Worm (Caenorhabditis elegans) whole organism, mixed stage, embryonic: ENCODE results near the gene F08B12.4.

Experiments
- M03D4.4 ChIP-seq: sonication (generic microtip); optimal IDR thresholded peaks from 2 replicates; lab custom pipeline; 2017; ENCODE audit warnings: mild to moderate bottlenecking, missing genetic modification characterization, missing compliant biosample characterization
- blmp-1 ChIP-seq: fragments of 150-350 bp; optimal IDR thresholded peaks from 2 replicates; lab custom pipeline; 2014; ENCODE audit warnings: missing biosample characterization, missing genetic modification characterization
- ceh-39 ChIP-seq: fragments of 150-350 bp; optimal IDR thresholded peaks from 2 replicates; lab custom pipeline; 2014; ENCODE audit warnings: missing biosample characterization, missing genetic modification characterization
- ceh-43 ChIP-seq: fragments of 200-800 bp; sonication (Bioruptor generic); optimal IDR thresholded peaks from 2 replicates; lab custom pipeline; 2018; ENCODE audit warnings: mild to moderate bottlenecking, missing genetic modification characterization, moderate library complexity, missing compliant biosample characterization
- ces-1 ChIP-seq: fragments of 150-350 bp; optimal IDR thresholded peaks from 2 replicates; lab custom pipeline; 2014; ENCODE audit warnings: missing biosample characterization, missing genetic modification reagents, missing genetic modification characterization
- cnd-1 ChIP-seq: fragments of 200-800 bp; sonication (Bioruptor generic); optimal IDR thresholded peaks from 2 replicates; lab custom pipeline; 2018; ENCODE audit warnings: mild to moderate bottlenecking, missing genetic modification characterization, missing compliant biosample characterization
- drap-1 ChIP-seq: fragments of 200-800 bp; sonication (Bioruptor generic); optimal IDR thresholded peaks from 3 replicates; lab custom pipeline; 2018; ENCODE audit warnings: mild to moderate bottlenecking, missing genetic modification characterization, missing compliant biosample characterization
- elt-1 ChIP-seq: sonication (generic microtip); optimal IDR thresholded peaks from 2 replicates; lab custom pipeline; 2017; ENCODE audit warnings: missing genetic modification characterization, mild to moderate bottlenecking, missing compliant biosample characterization, antibody characterized with exemption, moderate library complexity, borderline replicate concordance; ENCODE audit not compliant: insufficient read depth
- elt-3 ChIP-seq: fragments of 150-350 bp; optimal IDR thresholded peaks from 2 replicates; lab custom pipeline; 2014; ENCODE audit warnings: missing biosample characterization, missing genetic modification characterization
- hlh-1 ChIP-seq: fragments of 150-350 bp; optimal IDR thresholded peaks from 2 replicates; lab custom pipeline; 2014; ENCODE audit warnings: missing biosample characterization, missing genetic modification reagents, missing genetic modification characterization
- lin-32 ChIP-seq: fragments of 200-800 bp; sonication (Bioruptor generic); optimal IDR thresholded peaks from 2 replicates; lab custom pipeline; 2018; ENCODE audit warnings: mild to moderate bottlenecking, missing genetic modification characterization, missing compliant biosample characterization
- lsy-2 ChIP-seq: fragments of 150-350 bp; optimal IDR thresholded peaks from 2 replicates; lab custom pipeline; 2014; ENCODE audit warnings: missing biosample characterization, missing genetic modification characterization
- mab-5 ChIP-seq: fragments of 150-350 bp; optimal IDR thresholded peaks from 2 replicates; lab custom pipeline; 2014; ENCODE audit warnings: missing biosample characterization, missing genetic modification characterization
- mep-1 ChIP-seq: fragments of 150-350 bp; optimal IDR thresholded peaks from 2 replicates; lab custom pipeline; 2017; ENCODE audit warnings: missing biosample characterization, missing genetic modification reagents, missing genetic modification characterization, inconsistent platforms
- nhr-2 ChIP-seq: fragments of 150-350 bp; optimal IDR thresholded peaks from 2 replicates; lab custom pipeline; 2014; ENCODE audit warnings: missing biosample characterization, missing genetic modification characterization
- nhr-237 ChIP-seq: fragments of 150-350 bp; optimal IDR thresholded peaks from 2 replicates; lab custom pipeline; 2014; ENCODE audit warnings: missing biosample characterization, missing genetic modification characterization
- nhr-28 ChIP-seq: fragments of 150-350 bp; optimal IDR thresholded peaks from 2 replicates; lab custom pipeline; 2014; ENCODE audit warnings: missing biosample characterization, missing genetic modification characterization
- pha-4 ChIP-seq: fragments of 150-350 bp; optimal IDR thresholded peaks from 2 replicates; lab custom pipeline; 2018; ENCODE audit warnings: missing biosample characterization, missing genetic modification reagents, missing genetic modification characterization
- sem-2 ChIP-seq: fragments of 200-800 bp; sonication (Bioruptor generic); optimal IDR thresholded peaks from 2 replicates; lab custom pipeline; 2018; ENCODE audit warnings: mild to moderate bottlenecking, missing genetic modification characterization, missing compliant biosample characterization
- snpc-4 ChIP-seq: fragments of 150-350 bp; optimal IDR thresholded peaks from 2 replicates; lab custom pipeline; 2014; ENCODE audit warnings: missing biosample characterization, missing genetic modification characterization
- sptf-1 ChIP-seq: sonication (generic microtip); optimal IDR thresholded peaks from 2 replicates; lab custom pipeline; 2017; ENCODE audit warnings: mild to moderate bottlenecking, missing genetic modification characterization, moderate library complexity, missing compliant biosample characterization
- tbx-8 ChIP-seq: fragments of 200-800 bp; sonication (Bioruptor generic); optimal IDR thresholded peaks from 2 replicates; lab custom pipeline; 2018; ENCODE audit warnings: mild to moderate bottlenecking, missing genetic modification characterization, moderate library complexity, missing compliant biosample characterization
- unc-120 ChIP-seq: sonication (generic microtip); optimal IDR thresholded peaks from 2 replicates; lab custom pipeline; 2017; ENCODE audit warnings: missing genetic modification characterization, missing compliant biosample characterization; ENCODE audit not compliant: poor library complexity, severe bottlenecking
- unc-62 ChIP-seq: fragments of 150-350 bp; optimal IDR thresholded peaks from 2 replicates; lab custom pipeline; 2014; ENCODE audit warnings: missing biosample characterization, missing genetic modification reagents, missing genetic modification characterization
- zip-8 ChIP-seq: fragments of 150-350 bp; optimal IDR thresholded peaks from 2 replicates; lab custom pipeline; 2014; ENCODE audit warnings: missing biosample characterization, missing genetic modification characterization
- ztf-11 ChIP-seq: fragments of 150-350 bp; optimal IDR thresholded peaks from 2 replicates; lab custom pipeline; 2014; ENCODE audit warnings: missing biosample characterization, missing genetic modification characterization

The F08B12.4 gene

DNA sequence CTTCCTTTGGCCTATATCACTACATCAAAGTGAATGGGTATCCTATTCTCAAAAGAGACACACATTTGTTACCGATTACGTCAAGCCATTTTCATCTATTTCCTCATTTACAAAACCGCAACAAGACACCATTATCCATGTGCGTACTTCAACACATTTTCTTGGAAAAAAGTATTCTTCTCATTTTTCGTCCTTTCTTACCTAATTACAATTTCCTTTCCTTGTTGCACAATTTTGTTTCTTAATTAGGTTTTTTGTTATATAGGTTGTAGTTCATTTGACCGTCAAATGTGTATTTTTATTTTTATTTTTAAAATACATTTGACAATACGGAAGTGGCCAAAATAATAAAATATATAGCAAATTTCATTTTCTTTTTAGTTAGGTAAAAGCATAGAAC, 24.2 kb downstream of the F08B12.4 start:
- TF ChIP-seq ces-1 (GFP tag; lab: Kevin White, UChicago) (peak; percentile 38), lin-32 (no peak)

DNA sequence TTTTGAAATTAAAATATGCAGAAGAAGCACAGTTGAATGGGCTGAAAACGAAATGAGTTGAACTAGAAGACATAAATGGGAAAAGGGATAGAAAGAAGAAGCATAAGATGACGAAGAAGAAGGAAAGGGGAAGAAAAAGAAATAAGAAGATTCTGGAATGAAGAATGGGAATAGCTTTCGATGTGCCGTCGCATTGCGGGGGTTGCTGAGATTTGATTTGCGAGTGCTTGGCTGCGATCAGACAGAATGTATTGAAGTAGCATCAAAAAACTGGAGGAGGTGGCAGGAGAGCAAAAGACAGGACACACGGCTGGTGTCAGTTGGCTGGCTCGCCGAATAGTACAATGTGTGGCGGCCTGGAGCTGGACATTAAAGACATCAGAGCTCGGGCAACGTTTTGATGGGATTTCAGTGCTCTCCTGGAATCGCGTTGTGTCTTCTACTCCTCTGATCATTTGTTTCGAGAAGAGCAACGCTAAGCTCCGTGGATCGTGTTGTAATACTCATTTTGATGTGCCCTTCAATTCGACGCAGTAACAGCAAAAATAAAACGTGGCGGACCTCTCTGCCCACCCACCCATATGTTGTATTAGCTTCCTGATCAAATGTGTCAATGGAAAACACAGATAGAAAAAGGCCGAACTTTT, 28.3 kb downstream of the F08B12.4 start:
- peak; percentile 63 for TF ChIP-seq unc-62 (GFP tag; lab: Kevin White, UChicago)
- TF ChIP-seq cnd-1 = no peak
- TF ChIP-seq tbx-8 (GFP tag; lab: Kevin White, UChicago) = no peak
- peak; percentile 92 for TF ChIP-seq unc-120 (tag; lab: Kevin White, UChicago)
- peak; percentile 20 for TF ChIP-seq sptf-1 (tag; lab: Kevin White, UChicago)
- no peak for TF ChIP-seq ceh-43 (GFP tag; lab: Kevin White, UChicago)
- no peak for TF ChIP-seq blmp-1 (tag; lab: Kevin White, UChicago)
- no peak for TF ChIP-seq mab-5
- TF ChIP-seq M03D4.4 (tag; lab: Kevin White, UChicago) = peak; percentile 7
- TF ChIP-seq ceh-39 (tag; lab: Kevin White, UChicago) = no peak
- TF ChIP-seq ces-1 (GFP tag; lab: Kevin White, UChicago) = peak; percentile 73
- TF ChIP-seq hlh-1 (tag; lab: Kevin White, UChicago) = peak; percentile 85
- no peak for TF ChIP-seq nhr-28 (tag; lab: Kevin White, UChicago)
- TF ChIP-seq, all 35 proteins: peak for 6

DNA sequence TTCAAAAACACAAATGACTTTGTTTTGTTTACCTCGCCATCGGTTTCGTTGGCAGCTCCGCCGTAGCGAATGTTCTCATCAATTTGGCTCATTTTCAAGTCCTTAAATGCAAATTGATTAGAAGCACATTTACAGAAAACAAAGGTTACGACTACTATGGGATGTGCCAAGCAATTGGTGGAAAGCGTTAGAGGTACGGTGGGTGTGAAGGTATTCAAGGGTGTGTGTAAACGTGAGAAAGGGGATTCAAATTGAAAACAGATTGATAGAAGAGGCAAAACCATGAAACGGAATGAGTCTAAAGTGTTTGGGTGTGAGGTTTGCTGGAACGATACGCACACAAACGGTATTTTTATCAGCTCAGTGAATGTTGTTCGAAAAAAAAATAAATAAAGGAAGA, 30.2 kb downstream of the F08B12.4 start, which contains the start of gene tni-1:
TSS of gene tni-1 (minus strand) at position 101 of the 400 bp plus-strand sequence.
- TF ChIP-seq zip-8 (tag; lab: Kevin White, UChicago) (no peak), nhr-28 (tag; lab: Kevin White, UChicago) (no peak), blmp-1 (tag; lab: Kevin White, UChicago) (no peak), snpc-4 (tag; lab: Kevin White, UChicago) (no peak), ztf-11 (tag; lab: Kevin White, UChicago) (no peak), sptf-1 (tag; lab: Kevin White, UChicago) (no peak)
- TF ChIP-seq, all 35 proteins: peak for 0

- peak; percentile 2 for TF ChIP-seq sptf-1 (tag; lab: Kevin White, UChicago)
- TF ChIP-seq mab-5 = no peak
These were observed 32.0 kb downstream of the F08B12.4 start, which contains the start of gene F42E11.3 for ce11 chrX:11375509-11375908. Gene F42E11.3 (minus strand): TSS chrX:11375609.

ce11 chrX:11370090-11370489, 37.4 kb downstream of the F08B12.4 start:
- peak; percentile 68 for TF ChIP-seq nhr-2 (tag; lab: Kevin White, UChicago)
- TF ChIP-seq mep-1 (tag; lab: Kevin White, UChicago) = no peak
- TF ChIP-seq unc-62 (GFP tag; lab: Kevin White, UChicago) = peak; percentile 29
- no peak for TF ChIP-seq ceh-39 (tag; lab: Kevin White, UChicago)

DNA sequence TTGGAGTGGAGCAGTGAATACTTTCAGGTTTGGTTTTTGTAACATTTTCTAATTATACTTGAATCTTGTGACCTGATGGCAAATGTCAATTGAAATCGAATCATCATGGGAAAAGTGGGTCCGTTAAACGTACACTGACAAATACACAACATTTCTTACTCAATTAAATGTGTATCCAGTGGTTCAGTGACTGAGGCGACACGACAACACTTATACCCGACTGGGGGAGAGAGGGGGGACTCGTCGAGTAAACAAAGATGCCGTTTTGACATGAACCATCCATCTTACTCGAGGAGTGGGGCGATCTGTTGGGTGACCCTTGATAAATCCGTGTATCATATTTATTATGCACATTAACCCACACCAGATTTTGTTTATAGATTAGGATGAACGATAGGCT, 38.7 kb downstream of the F08B12.4 start:
- TF ChIP-seq ztf-11 (tag; lab: Kevin White, UChicago) = no peak
- peak; percentile 88 for TF ChIP-seq unc-62 (GFP tag; lab: Kevin White, UChicago)
- TF ChIP-seq sptf-1 (tag; lab: Kevin White, UChicago) = no peak
- peak; percentile 87 for TF ChIP-seq ces-1 (GFP tag; lab: Kevin White, UChicago)
- TF ChIP-seq unc-120 (tag; lab: Kevin White, UChicago) = peak; percentile 4
- peak; percentile 30 for TF ChIP-seq mep-1 (tag; lab: Kevin White, UChicago)
- TF ChIP-seq pha-4 (tag; lab: Kevin White, UChicago) = peak; percentile 43

- no peak for TF ChIP-seq elt-1 (tag; lab: Kevin White, UChicago)
- TF ChIP-seq blmp-1 (tag; lab: Kevin White, UChicago) = no peak
- TF ChIP-seq ztf-11 (tag; lab: Kevin White, UChicago) = no peak
- TF ChIP-seq unc-120 (tag; lab: Kevin White, UChicago) = no peak
- no peak for TF ChIP-seq drap-1 (GFP tag; lab: Kevin White, UChicago)
- TF ChIP-seq cnd-1 = no peak
- no peak for TF ChIP-seq unc-62 (GFP tag; lab: Kevin White, UChicago)
- no peak for TF ChIP-seq sptf-1 (tag; lab: Kevin White, UChicago)
- no peak for TF ChIP-seq pha-4 (tag; lab: Kevin White, UChicago)
- TF ChIP-seq M03D4.4 (tag; lab: Kevin White, UChicago) = no peak
- TF ChIP-seq elt-3 (tag; lab: Kevin White, UChicago) = no peak
- no peak for TF ChIP-seq mep-1 (tag; lab: Kevin White, UChicago)
- no peak for TF ChIP-seq sem-2
- TF ChIP-seq lin-32 = no peak
- no peak for TF ChIP-seq lsy-2 (tag; lab: Kevin White, UChicago)
- no peak for TF ChIP-seq nhr-237 (tag; lab: Kevin White, UChicago)
- TF ChIP-seq ces-1 (GFP tag; lab: Kevin White, UChicago) = no peak
These were observed 39.1 kb downstream of the F08B12.4 start, which contains the start of gene ttyh-1 for ce11 chrX:11368417-11368816. Gene ttyh-1 (plus strand): TSS chrX:11368717.
